Fruit fly (Drosophila melanogaster) whole organism, embryonic: ENCODE results near the gene CG9702.

Source experiments
- Blimp-1 ChIP-seq: fragments of 200-800 bp; sonication (Bioruptor generic); optimal IDR thresholded peaks from 3 replicates; lab custom pipeline; 2018; ENCODE audit warnings: missing biosample characterization, missing genetic modification characterization, mild to moderate bottlenecking, moderate library complexity, missing genetic modification reagents
- CG10267 ChIP-seq: fragments of 200-800 bp; sonication (Bioruptor generic); optimal IDR thresholded peaks from 2 replicates; lab custom pipeline; 2018; ENCODE audit warnings: missing biosample characterization, mild to moderate bottlenecking, missing genetic modification characterization, moderate library complexity
- CG10462 ChIP-seq: fragments of 200-800 bp; sonication (Bioruptor generic); optimal IDR thresholded peaks from 2 replicates; lab custom pipeline; 2016; ENCODE audit warnings: missing biosample characterization, missing genetic modification characterization
- CG11696 ChIP-seq: fragments of 200-800 bp; sonication (Bioruptor generic); IDR thresholded peaks from 2 replicates; pipeline ENCODE4 v1.3.6; 2022; ENCODE audit warnings: missing biosample characterization, missing genetic modification characterization
- CG12744 ChIP-seq: fragments of 200-800 bp; sonication (Bioruptor generic); optimal IDR thresholded peaks from 2 replicates; lab custom pipeline; 2016; ENCODE audit warnings: missing biosample characterization, missing genetic modification characterization
- CG14050 ChIP-seq: fragments of 200-800 bp; sonication (Bioruptor generic); IDR thresholded peaks from 3 replicates; pipeline ENCODE4 v1.3.6; 2022; ENCODE audit warnings: missing biosample characterization, missing genetic modification characterization
- CG15514 ChIP-seq: fragments of 200-800 bp; sonication (Bioruptor generic); optimal IDR thresholded peaks from 3 replicates; lab custom pipeline; 2017; ENCODE audit warnings: missing biosample characterization, missing genetic modification characterization, mild to moderate bottlenecking, moderate library complexity, missing genetic modification reagents
- CG15696 ChIP-seq: fragments of 200-800 bp; sonication (Bioruptor generic); optimal IDR thresholded peaks from 2 replicates; lab custom pipeline; 2019; ENCODE audit warnings: missing biosample characterization, mild to moderate bottlenecking, missing genetic modification characterization, moderate library complexity
- CG16779 ChIP-seq: fragments of 200-800 bp; sonication (Bioruptor generic); IDR thresholded peaks from 2 replicates; pipeline ENCODE4 v1.3.6; 2022; ENCODE audit warnings: missing biosample characterization, missing genetic modification characterization
- CG2712 ChIP-seq: fragments of 200-800 bp; optimal IDR thresholded peaks from 3 replicates; lab custom pipeline; 2019; ENCODE audit warnings: missing biosample characterization, mild to moderate bottlenecking, missing genetic modification characterization, moderate library complexity
- CG5180 ChIP-seq: fragments of 200-800 bp; sonication (Bioruptor generic); optimal IDR thresholded peaks from 3 replicates; lab custom pipeline; 2017; ENCODE audit warnings: missing biosample characterization, missing genetic modification characterization, mild to moderate bottlenecking, moderate library complexity, missing genetic modification reagents
- CG6272 ChIP-seq: fragments of 200-800 bp; sonication (Bioruptor generic); IDR thresholded peaks from 2 replicates; pipeline ENCODE4 v1.3.6; 2022; ENCODE audit warnings: missing biosample characterization, missing genetic modification characterization
- CG6654 ChIP-seq: fragments of 200-800 bp; sonication (Bioruptor generic); optimal IDR thresholded peaks from 2 replicates; lab custom pipeline; 2017; ENCODE audit warnings: missing biosample characterization, mild to moderate bottlenecking, missing genetic modification characterization
- D19A ChIP-seq: fragments of 200-800 bp; optimal IDR thresholded peaks from 3 replicates; lab custom pipeline; 2019; ENCODE audit warnings: missing biosample characterization, mild to moderate bottlenecking, missing genetic modification characterization, moderate library complexity
- D19B ChIP-seq: fragments of 200-800 bp; sonication (Bioruptor generic); optimal IDR thresholded peaks from 2 replicates; lab custom pipeline; 2017; ENCODE audit warnings: missing biosample characterization, mild to moderate bottlenecking, missing genetic modification characterization
- Dip2 ChIP-seq: fragments of 200-800 bp; sonication (Bioruptor generic); IDR thresholded peaks from 2 replicates; pipeline ENCODE4 v1.3.6; 2022; ENCODE audit warnings: missing biosample characterization, missing genetic modification characterization
- E2f1 ChIP-seq: fragments of 200-800 bp; sonication (Bioruptor generic); IDR thresholded peaks from 2 replicates; pipeline ENCODE4 v1.3.6; 2022; ENCODE audit warnings: missing biosample characterization, missing genetic modification characterization
- Eip74EF ChIP-seq, 2 experiments: fragments of 200-800 bp in 1 of 2; fragments of >200 bp in 1 of 2; sonication (Bioruptor generic) in 1 of 2; optimal IDR thresholded peaks; 2 replicates each; lab custom pipeline; 2017 to 2019; ENCODE audit warnings: missing biosample characterization in 2 of 2, missing genetic modification characterization in 2 of 2, mild to moderate bottlenecking in 1 of 2, moderate library complexity in 1 of 2
- Hey ChIP-seq: fragments of 200-800 bp; sonication (Bioruptor generic); optimal IDR thresholded peaks from 3 replicates; lab custom pipeline; 2018; ENCODE audit warnings: missing biosample characterization, mild to moderate bottlenecking, missing genetic modification characterization
- Nf-YC ChIP-seq: fragments of 200-800 bp; optimal IDR thresholded peaks from 3 replicates; lab custom pipeline; 2019; ENCODE audit warnings: missing biosample characterization, mild to moderate bottlenecking, missing genetic modification characterization, moderate library complexity
- Spps ChIP-seq: fragments of 200-800 bp; sonication (Bioruptor generic); optimal IDR thresholded peaks from 2 replicates; lab custom pipeline; 2018; ENCODE audit warnings: missing biosample characterization, mild to moderate bottlenecking, missing genetic modification characterization
- Xrp1 ChIP-seq: fragments of 200-800 bp; sonication (Bioruptor generic); IDR thresholded peaks from 2 replicates; pipeline ENCODE4 v1.3.6; 2022; ENCODE audit warnings: missing biosample characterization, missing genetic modification characterization
- al ChIP-seq: fragments of 200-800 bp; sonication (Bioruptor generic); IDR thresholded peaks from 2 replicates; pipeline ENCODE4 v1.3.6; 2022; ENCODE audit warnings: missing biosample characterization, missing genetic modification characterization
- ap ChIP-seq: fragments of 200-800 bp; sonication (Bioruptor generic); IDR thresholded peaks from 2 replicates; pipeline ENCODE4 v1.3.6; 2022; ENCODE audit warnings: missing biosample characterization, missing genetic modification characterization
- bigmax ChIP-seq: fragments of 200-800 bp; sonication (Bioruptor generic); optimal IDR thresholded peaks from 2 replicates; lab custom pipeline; 2018; ENCODE audit warnings: missing biosample characterization, mild to moderate bottlenecking, missing genetic modification characterization
- bowl ChIP-seq: fragments of 200-800 bp; sonication (Bioruptor generic); IDR thresholded peaks from 2 replicates; pipeline ENCODE4 v1.3.6; 2022; ENCODE audit warnings: missing biosample characterization, missing genetic modification characterization
- corto ChIP-seq: fragments of 200-800 bp; sonication (Bioruptor generic); optimal IDR thresholded peaks from 2 replicates; lab custom pipeline; 2016; ENCODE audit warnings: missing biosample characterization, mild to moderate bottlenecking, missing genetic modification characterization, moderate library complexity
- disco-r ChIP-seq: fragments of 200-800 bp; sonication (Bioruptor generic); optimal IDR thresholded peaks from 2 replicates; lab custom pipeline; 2016; ENCODE audit warnings: missing biosample characterization, missing genetic modification characterization
- ems ChIP-seq: fragments of 200-800 bp; sonication (Bioruptor generic); optimal IDR thresholded peaks from 3 replicates; lab custom pipeline; 2016; ENCODE audit warnings: missing biosample characterization, missing genetic modification characterization
- en ChIP-seq: fragments of 200-800 bp; sonication (Bioruptor generic); optimal IDR thresholded peaks from 2 replicates; lab custom pipeline; 2016; ENCODE audit warnings: missing biosample characterization, missing genetic modification characterization
- esg ChIP-seq: fragments of 200-800 bp; sonication (Bioruptor generic); conservative IDR thresholded peaks from 2 replicates; pipeline ENCODE4 v1.3.6; 2022; ENCODE audit warnings: missing biosample characterization, missing genetic modification characterization
- grau ChIP-seq: fragments of 200-800 bp; optimal IDR thresholded peaks from 3 replicates; lab custom pipeline; 2019; ENCODE audit warnings: missing biosample characterization, mild to moderate bottlenecking, missing genetic modification characterization, moderate library complexity
- gsb-n ChIP-seq: fragments of 200-800 bp; sonication (Bioruptor generic); optimal IDR thresholded peaks from 3 replicates; lab custom pipeline; 2018; ENCODE audit warnings: missing biosample characterization, mild to moderate bottlenecking, missing genetic modification characterization
- hkb ChIP-seq, 2 experiments: fragments of 200-800 bp in 1 of 2; fragments of >200 bp in 1 of 2; sonication (Bioruptor generic) in 1 of 2; IDR thresholded peaks in 1 of 2; optimal IDR thresholded peaks in 1 of 2; 2 replicates each; pipeline versions ENCODE4 v1.3.6 to Lab custom; 2017 to 2022; ENCODE audit warnings: missing biosample characterization in 1 of 2, missing genetic modification characterization in 1 of 2
- insv ChIP-seq, 2 experiments: fragments of 200-800 bp; sonication (Bioruptor generic); optimal IDR thresholded peaks; 3 replicates each; lab custom pipeline; 2016 to 2018; ENCODE audit warnings: missing biosample characterization in 2 of 2, missing genetic modification characterization in 2 of 2
- ken ChIP-seq: fragments of 200-800 bp; sonication (Bioruptor generic); IDR thresholded peaks from 3 replicates; pipeline ENCODE4 v1.3.6; 2022; ENCODE audit warnings: missing biosample characterization, missing genetic modification characterization
- lbe ChIP-seq: fragments of 200-800 bp; sonication (Bioruptor generic); optimal IDR thresholded peaks from 2 replicates; lab custom pipeline; 2016; ENCODE audit warnings: missing biosample characterization, mild to moderate bottlenecking, missing genetic modification characterization
- mirr ChIP-seq: fragments of 200-800 bp; sonication (Bioruptor generic); optimal IDR thresholded peaks from 3 replicates; lab custom pipeline; 2018; ENCODE audit warnings: missing biosample characterization, mild to moderate bottlenecking, missing genetic modification characterization
- mld ChIP-seq: fragments of 200-800 bp; sonication (Bioruptor generic); IDR thresholded peaks from 3 replicates; pipeline ENCODE4 v1.3.6; 2022; ENCODE audit warnings: missing biosample characterization, missing genetic modification characterization; ENCODE audit not compliant: partially characterized antibody
- nmo ChIP-seq: fragments of 200-800 bp; sonication (Bioruptor generic); optimal IDR thresholded peaks from 2 replicates; lab custom pipeline; 2018; ENCODE audit warnings: missing biosample characterization, mild to moderate bottlenecking, missing genetic modification characterization, moderate library complexity
- odd ChIP-seq: fragments of 200-800 bp; sonication (Bioruptor generic); optimal IDR thresholded peaks from 2 replicates; lab custom pipeline; 2017; ENCODE audit warnings: missing biosample characterization, mild to moderate bottlenecking, missing genetic modification characterization
- prd ChIP-seq, 3 experiments: fragments of >200 bp in 2 of 3; fragments of 200-800 bp in 1 of 3; sonication (Bioruptor generic) in 1 of 3; optimal IDR thresholded peaks in 2 of 3; IDR thresholded peaks in 1 of 3; 2 replicates in 2 of 3; 3 replicates in 1 of 3; pipeline versions ENCODE4 v1.3.6 to Lab custom; 2017 to 2022; ENCODE audit warnings: missing biosample characterization in 1 of 3, missing genetic modification characterization in 1 of 3
- seq ChIP-seq: fragments of 200-800 bp; sonication (Bioruptor generic); IDR thresholded peaks from 2 replicates; pipeline ENCODE4 v1.3.6; 2022; ENCODE audit warnings: missing biosample characterization, missing genetic modification characterization
- sr ChIP-seq: fragments of 200-800 bp; sonication (Bioruptor generic); IDR thresholded peaks from 3 replicates; pipeline ENCODE4 v1.3.6; 2022; ENCODE audit warnings: missing biosample characterization, missing genetic modification characterization
- toy ChIP-seq: fragments of 200-800 bp; sonication (Bioruptor generic); IDR thresholded peaks from 2 replicates; pipeline ENCODE4 v1.3.6; 2022; ENCODE audit warnings: missing biosample characterization, missing genetic modification characterization
- tx ChIP-seq: fragments of 200-800 bp; sonication (Bioruptor generic); optimal IDR thresholded peaks from 2 replicates; lab custom pipeline; 2016; ENCODE audit warnings: missing biosample characterization, missing genetic modification characterization
- unc-4 ChIP-seq: fragments of 200-800 bp; sonication (Bioruptor generic); IDR thresholded peaks from 2 replicates; pipeline ENCODE4 v1.3.6; 2022; ENCODE audit warnings: missing biosample characterization, missing genetic modification characterization; ENCODE audit not compliant: partially characterized antibody
- vfl ChIP-seq: fragments of 200-800 bp; sonication (Bioruptor generic); optimal IDR thresholded peaks from 2 replicates; lab custom pipeline; 2016; ENCODE audit warnings: missing biosample characterization, missing genetic modification characterization
- wdn ChIP-seq: fragments of 200-800 bp; sonication (Bioruptor generic); IDR thresholded peaks from 2 replicates; pipeline ENCODE4 v1.3.6; 2022; ENCODE audit warnings: missing biosample characterization, missing genetic modification characterization
- zfh2 ChIP-seq: fragments of 200-800 bp; sonication (Bioruptor generic); optimal IDR thresholded peaks from 2 replicates; lab custom pipeline; 2016; ENCODE audit warnings: missing biosample characterization, missing genetic modification characterization

The CG9702 gene

dm6 chr3R:30540196-30540595, 39.0 kb upstream of the CG9702 start (continued):
- TF ChIP-seq corto (GFP tag; lab: Kevin White, UChicago), result no peak
- peak; percentile 91 for TF ChIP-seq wdn (GFP tag; lab: Robert Waterston, UW)
- peak; percentile 68 for TF ChIP-seq Nf-YC (tag; lab: Kevin White, UChicago)
- peak; percentile 93 for TF ChIP-seq esg (GFP tag; lab: Robert Waterston, UW)
- peak; percentile 91 for TF ChIP-seq CG14050 (GFP tag; lab: Robert Waterston, UW)
- peak; percentile 89 for TF ChIP-seq Blimp-1 (GFP tag; lab: Kevin White, UChicago)
- peak; percentile 88 for TF ChIP-seq grau
- peak; percentile 90 for TF ChIP-seq disco-r (GFP tag; lab: Kevin White, UChicago)
- TF ChIP-seq Hey, result peak; percentile 77
- peak; percentile 89 for TF ChIP-seq vfl
- TF ChIP-seq al (GFP tag; lab: Robert Waterston, UW), result peak; percentile 87
- peak; percentile 81 for TF ChIP-seq gsb-n (tag; lab: Kevin White, UChicago)
- no peak for TF ChIP-seq mld
- TF ChIP-seq CG12744 (GFP tag; lab: Kevin White, UChicago), result peak; percentile 89
- peak; percentile 67; the same call in 1 of the 2 replicates for TF ChIP-seq bowl (GFP tag; lab: Robert Waterston, UW)
- peak in 1 of 2 experiments; percentile 33 for TF ChIP-seq insv (GFP tag; optimal IDR thresholded peaks at IDR 0.05; lab: Kevin White, UChicago)
- peak in 1 of 2 experiments; percentile 89 for TF ChIP-seq Eip74EF (GFP tag; optimal IDR thresholded peaks at IDR 0.05; lab: Kevin White, UChicago)
- TF ChIP-seq sr (GFP tag; lab: Robert Waterston, UW), result peak; percentile 77
- TF ChIP-seq seq (GFP tag; lab: Robert Waterston, UW), result peak; percentile 92
- peak; percentile 92 for TF ChIP-seq mirr (GFP tag; lab: Kevin White, UChicago)
- TF ChIP-seq Xrp1 (GFP tag; lab: Robert Waterston, UW), result peak; percentile 87
- peak; percentile 63 for TF ChIP-seq CG15696 (tag; lab: Kevin White, UChicago)
- peak; percentile 90 for TF ChIP-seq en (GFP tag; lab: Kevin White, UChicago)
- TF ChIP-seq CG10462, result peak; percentile 83
- no peak for TF ChIP-seq unc-4 (GFP tag; lab: Robert Waterston, UW)
- TF ChIP-seq CG5180 (GFP tag; lab: Kevin White, UChicago), result peak; percentile 84
- peak; percentile 94 for TF ChIP-seq ems (GFP tag; lab: Kevin White, UChicago)
- TF ChIP-seq Dip2 (GFP tag; lab: Robert Waterston, UW), result no peak
- TF ChIP-seq D19A, result peak; percentile 73
- TF ChIP-seq CG11696 (GFP tag; lab: Robert Waterston, UW), result peak; percentile 80
- no peak for TF ChIP-seq prd (optimal IDR thresholded peaks at IDR 0.05; lab: Kevin White, UChicago)
- peak; percentile 95 for TF ChIP-seq prd (GFP tag; IDR thresholded peaks at IDR 0.05; lab: Robert Waterston, UW)
- TF ChIP-seq CG6272, result peak; percentile 85
- TF ChIP-seq CG2712, result peak; percentile 89
- no peak for TF ChIP-seq hkb (optimal IDR thresholded peaks at IDR 0.05; lab: Kevin White, UChicago)
- TF ChIP-seq hkb (GFP tag; IDR thresholded peaks at IDR 0.05; lab: Robert Waterston, UW), result peak; percentile 94
- peak; percentile 94 for TF ChIP-seq nmo (GFP tag; lab: Kevin White, UChicago)
- TF ChIP-seq bigmax (GFP tag; lab: Kevin White, UChicago), result no peak
- peak; percentile 71 for TF ChIP-seq Spps
- TF ChIP-seq ken (GFP tag; lab: Robert Waterston, UW), result peak; percentile 92
- TF ChIP-seq tx, result peak; percentile 91
- TF ChIP-seq CG6654 (GFP tag; lab: Kevin White, UChicago), result peak; percentile 78
- peak; percentile 88 for TF ChIP-seq CG16779 (GFP tag; lab: Robert Waterston, UW)
- TF ChIP-seq CG15514 (GFP tag; lab: Kevin White, UChicago), result peak; percentile 87
- peak; percentile 76 for TF ChIP-seq D19B (GFP tag; lab: Kevin White, UChicago)
- TF ChIP-seq zfh2 (GFP tag; lab: Kevin White, UChicago), result peak; percentile 91
- peak; percentile 84 for TF ChIP-seq odd (GFP tag; lab: Kevin White, UChicago)
- peak; percentile 79 for TF ChIP-seq CG10267 (tag; lab: Kevin White, UChicago)
- TF ChIP-seq lbe (GFP tag; lab: Kevin White, UChicago), result no peak
- peak; percentile 89 for TF ChIP-seq E2f1 (GFP tag; lab: Robert Waterston, UW)
- TF ChIP-seq ap (GFP tag; lab: Robert Waterston, UW), result peak; percentile 90
- TF ChIP-seq toy, result peak; percentile 67
